Fruit fly (Drosophila melanogaster): ENCODE data around the gene CG11381.

DNA sequence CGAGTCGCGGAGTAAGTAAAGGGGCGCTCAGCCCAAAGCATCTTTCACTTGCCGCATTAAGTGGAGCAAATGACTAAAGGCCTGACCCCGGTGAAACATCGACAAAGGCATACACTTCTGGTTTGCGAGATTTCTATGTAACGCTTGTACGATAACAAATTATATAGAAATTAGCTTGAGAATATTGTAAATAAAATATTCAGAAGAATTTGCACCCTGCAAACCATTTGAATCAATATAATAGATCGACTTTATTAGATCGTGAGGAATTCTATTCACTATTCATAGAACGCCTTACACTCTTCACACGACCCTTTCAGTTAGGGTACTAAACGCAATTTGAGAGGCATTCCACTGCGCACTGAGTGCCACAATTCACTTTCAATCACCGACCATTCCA lies 19.8 kb upstream of the CG11381 start:
- TF ChIP-seq fu2 (GFP tag; optimal IDR thresholded peaks at IDR 0.05), result no peak
- TF ChIP-seq da (GFP tag; optimal IDR thresholded peaks at IDR 0.05), result no peak
- no peak for TF ChIP-seq Bgb (GFP tag; IDR thresholded peaks at IDR 0.05; ENCODE audit: partially characterized antibody)
- TF ChIP-seq Dip3 (GFP tag; optimal IDR thresholded peaks at IDR 0.05), result no peak
- TF ChIP-seq mam (GFP tag; optimal IDR thresholded peaks at IDR 0.05), result no peak
- no peak for TF ChIP-seq nerfin-2 (GFP tag; IDR thresholded peaks at IDR 0.05; ENCODE audit: partially characterized antibody)
